Worm (Caenorhabditis elegans) whole organism, L4/young adult: ENCODE data around the gene W08F4.13.

ENCODE experiments used
- W03F9.2 ChIP-seq: fragments of 150-350 bp; optimal IDR thresholded peaks from 2 replicates; lab custom pipeline; 2014; ENCODE audit warnings: missing biosample characterization, missing genetic modification characterization
- dao-5 ChIP-seq: sonication (generic microtip); optimal IDR thresholded peaks from 2 replicates; lab custom pipeline; 2016; ENCODE audit warnings: missing genotype, missing genetic modification characterization, moderate library complexity, missing compliant biosample characterization
- him-1 ChIP-seq: sonication (generic microtip); optimal IDR thresholded peaks from 2 replicates; lab custom pipeline; 2016; ENCODE audit warnings: missing genotype, missing genetic modification reagents, missing genetic modification characterization, missing compliant biosample characterization

ce11 chrII:627205-627604 is 42.6 kb downstream of the W08F4.13 start, which contains the start of gene arrd-1:
- TF ChIP-seq him-1 (tag; lab: Kevin White, UChicago) (no peak), W03F9.2 (tag; lab: Kevin White, UChicago) (no peak), dao-5 (tag; lab: Kevin White, UChicago) (no peak)
